Fruit fly (Drosophila melanogaster) whole organism: ENCODE results near the gene CG7509.

Source experiments
- CG8478 ChIP-seq: fragments of >200 bp; optimal IDR thresholded peaks from 2 replicates; lab custom pipeline; 2018; ENCODE audit warnings: inconsistent platforms
- Dll ChIP-seq: fragments of >200 bp; optimal IDR thresholded peaks from 2 replicates; lab custom pipeline; 2017
- EcR ChIP-seq, 2 experiments: fragments of >200 bp; optimal IDR thresholded peaks; 2 replicates each; lab custom pipeline; 2017; ENCODE audit warnings: missing biosample characterization in 2 of 2, missing genetic modification characterization in 2 of 2, missing genetic modification reagents in 2 of 2
- psq ChIP-seq: fragments of >200 bp; optimal IDR thresholded peaks from 2 replicates; lab custom pipeline; 2017

DNA sequence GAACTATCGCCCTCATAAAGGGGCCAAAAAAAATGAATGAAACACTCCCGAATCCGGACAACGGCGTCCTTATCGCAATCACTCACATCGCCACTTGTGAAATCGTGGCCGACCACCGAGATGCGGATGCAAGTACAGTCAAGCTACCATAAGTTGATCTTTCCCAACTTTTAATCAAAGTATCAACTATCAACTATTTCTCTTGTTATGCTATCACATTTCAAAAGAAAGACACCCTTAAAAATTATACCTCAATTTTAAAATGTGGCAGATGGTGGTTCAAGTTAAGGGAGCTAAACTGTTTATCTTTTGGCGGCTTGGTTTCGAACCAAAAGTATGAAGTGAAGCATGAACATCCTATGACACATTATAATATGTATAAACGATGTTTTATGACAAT, 49.1 kb upstream of the CG7509 start:
- no peak for TF ChIP-seq Dll (lab: Kevin White, UChicago)
- no peak for TF ChIP-seq EcR (GFP tag; optimal IDR thresholded peaks at IDR 0.05; lab: Kevin White, UChicago)
- no peak for TF ChIP-seq psq (lab: Kevin White, UChicago)
- TF ChIP-seq CG8478 (lab: Kevin White, UChicago): no peak
